Worm (Caenorhabditis elegans) whole organism, L1 larva: Measurements from ENCODE around the gene tebp-1.

Experiments
- C04F5.9 ChIP-seq: sonication (generic microtip); optimal IDR thresholded peaks from 2 replicates; lab custom pipeline; 2016; ENCODE audit warnings: missing genetic modification characterization, missing compliant biosample characterization
- C16A3.4 ChIP-seq: fragments of 150-350 bp; optimal IDR thresholded peaks from 2 replicates; lab custom pipeline; 2014; ENCODE audit warnings: missing biosample characterization, missing genetic modification characterization
- C34B4.2 ChIP-seq: sonication (generic microtip); optimal IDR thresholded peaks from 2 replicates; lab custom pipeline; 2017; ENCODE audit warnings: mild to moderate bottlenecking, missing genetic modification characterization, missing compliant biosample characterization
- F16B12.6 ChIP-seq: fragments of 150-350 bp; optimal IDR thresholded peaks from 2 replicates; lab custom pipeline; 2014; ENCODE audit warnings: missing biosample characterization, missing genetic modification characterization
- aha-1 ChIP-seq: fragments of 150-350 bp; optimal IDR thresholded peaks from 2 replicates; lab custom pipeline; 2014; ENCODE audit warnings: missing biosample characterization, missing genetic modification characterization
- alr-1 ChIP-seq: fragments of 200-800 bp; sonication (Bioruptor generic); optimal IDR thresholded peaks from 2 replicates; lab custom pipeline; 2018; ENCODE audit warnings: borderline replicate concordance, mild to moderate bottlenecking, missing genetic modification characterization, missing compliant biosample characterization
- ama-1 ChIP-seq: fragments of 150-350 bp; optimal IDR thresholded peaks from 2 replicates; lab custom pipeline; 2014
- ceh-63 ChIP-seq: fragments of 200-800 bp; sonication (Bioruptor generic); optimal IDR thresholded peaks from 2 replicates; lab custom pipeline; 2018; ENCODE audit warnings: mild to moderate bottlenecking, missing genetic modification characterization, missing compliant biosample characterization
- ceh-82 ChIP-seq, 3 experiments: fragments of 150-350 bp in 1 of 3; sonication (generic microtip) in 2 of 3; optimal IDR thresholded peaks; 2 replicates each; lab custom pipeline; 2014 to 2017; ENCODE audit warnings: missing biosample characterization in 3 of 3, missing genetic modification characterization in 3 of 3
- ceh-88 ChIP-seq: fragments of 200-800 bp; sonication (Bioruptor generic); IDR thresholded peaks from 2 replicates; pipeline ENCODE4 v1.3.6; 2022; ENCODE audit warnings: missing genetic modification characterization, missing compliant biosample characterization
- dpl-1 ChIP-seq, 3 experiments: fragments of 150-350 bp in 2 of 3; sonication (generic microtip) in 1 of 3; optimal IDR thresholded peaks; 2 replicates each; lab custom pipeline; 2014 to 2017; ENCODE audit warnings: missing biosample characterization in 3 of 3, missing genetic modification characterization in 3 of 3, missing genetic modification reagents in 3 of 3
- efl-3 ChIP-seq: fragments of 200-800 bp; sonication (Bioruptor generic); optimal IDR thresholded peaks from 2 replicates; lab custom pipeline; 2018; ENCODE audit warnings: mild to moderate bottlenecking, missing genetic modification characterization, missing compliant biosample characterization
- egl-27 ChIP-seq, 2 experiments: fragments of 150-350 bp in 1 of 2; sonication (generic microtip); optimal IDR thresholded peaks; 3 replicates each; lab custom pipeline; 2017 to 2018; ENCODE audit warnings: missing biosample characterization in 2 of 2, missing genetic modification characterization in 2 of 2, missing genetic modification reagents in 2 of 2
- ets-5 ChIP-seq: fragments of 200-800 bp; sonication (Bioruptor generic); IDR thresholded peaks from 2 replicates; pipeline ENCODE4 v1.3.6; 2022; ENCODE audit warnings: missing genetic modification characterization, missing compliant biosample characterization
- fkh-4 ChIP-seq: sonication (generic microtip); optimal IDR thresholded peaks from 2 replicates; lab custom pipeline; 2016; ENCODE audit warnings: missing compliant biosample characterization, missing genetic modification characterization, borderline replicate concordance
- fkh-8 ChIP-seq: sonication (generic microtip); optimal IDR thresholded peaks from 2 replicates; lab custom pipeline; 2016; ENCODE audit warnings: mild to moderate bottlenecking, missing genetic modification characterization, missing compliant biosample characterization
- grh-1 ChIP-seq: fragments of 200-800 bp; sonication (Bioruptor generic); IDR thresholded peaks from 2 replicates; pipeline ENCODE4 v1.3.6; 2022; ENCODE audit warnings: missing genetic modification reagents, missing genetic modification characterization, missing compliant biosample characterization
- hlh-17 ChIP-seq: fragments of 200-800 bp; sonication (Bioruptor generic); optimal IDR thresholded peaks from 2 replicates; lab custom pipeline; 2018; ENCODE audit warnings: missing genetic modification characterization, mild to moderate bottlenecking, missing compliant biosample characterization, moderate library complexity, borderline replicate concordance
- irx-1 ChIP-seq: sonication (generic microtip); optimal IDR thresholded peaks from 2 replicates; lab custom pipeline; 2016; ENCODE audit warnings: missing genetic modification characterization, missing compliant biosample characterization
- isw-1 ChIP-seq: fragments of 200-800 bp; sonication (Bioruptor generic); IDR thresholded peaks from 2 replicates; pipeline ENCODE4 v1.3.6; 2022; ENCODE audit warnings: missing genetic modification characterization, missing compliant biosample characterization
- lin-14 ChIP-seq: fragments of 200-800 bp; sonication (Bioruptor generic); optimal IDR thresholded peaks from 2 replicates; lab custom pipeline; 2018; ENCODE audit warnings: mild to moderate bottlenecking, missing genetic modification characterization, moderate library complexity, missing compliant biosample characterization
- lin-35 ChIP-seq, 2 experiments: fragments of 150-350 bp; optimal IDR thresholded peaks; 2 replicates each; lab custom pipeline; 2014; ENCODE audit warnings: missing biosample characterization in 2 of 2, missing genetic modification characterization in 2 of 2, missing genetic modification reagents in 2 of 2
- lin-39 ChIP-seq: fragments of 150-350 bp; optimal IDR thresholded peaks from 2 replicates; lab custom pipeline; 2014; ENCODE audit warnings: missing biosample characterization, missing genetic modification reagents, missing genetic modification characterization
- mab-9 ChIP-seq: fragments of 200-800 bp; sonication (Bioruptor generic); IDR thresholded peaks from 2 replicates; pipeline ENCODE4 v1.3.6; 2022; ENCODE audit warnings: missing genetic modification reagents, missing genetic modification characterization, missing compliant biosample characterization
- mdl-1 ChIP-seq, 2 experiments: fragments of 150-350 bp; optimal IDR thresholded peaks; 2 replicates each; lab custom pipeline; 2014 to 2017; ENCODE audit warnings: missing biosample characterization in 2 of 2, missing genetic modification characterization in 2 of 2, inconsistent platforms in 1 of 2
- mep-1 ChIP-seq: fragments of 150-350 bp; optimal IDR thresholded peaks from 2 replicates; lab custom pipeline; 2014; ENCODE audit warnings: missing biosample characterization, missing genetic modification characterization
- nhr-20 ChIP-seq: sonication (generic microtip); optimal IDR thresholded peaks from 2 replicates; lab custom pipeline; 2016; ENCODE audit warnings: mild to moderate bottlenecking, missing genetic modification characterization, missing compliant biosample characterization
- nhr-47 ChIP-seq: sonication (generic microtip); optimal IDR thresholded peaks from 2 replicates; lab custom pipeline; 2016; ENCODE audit warnings: mild to moderate bottlenecking, missing genetic modification characterization, moderate library complexity, missing compliant biosample characterization
- nhr-84 ChIP-seq: sonication (generic microtip); optimal IDR thresholded peaks from 2 replicates; lab custom pipeline; 2017; ENCODE audit warnings: missing biosample characterization, missing genetic modification characterization
- nhr-85 ChIP-seq: sonication (generic microtip); peaks from one replicate; lab custom pipeline; 2016; ENCODE audit warnings: missing genetic modification characterization, inconsistent platforms, missing compliant biosample characterization
- pag-3 ChIP-seq: sonication (generic microtip); optimal IDR thresholded peaks from 2 replicates; lab custom pipeline; 2017; ENCODE audit warnings: missing genetic modification characterization, mild to moderate bottlenecking, missing compliant biosample characterization, antibody characterized with exemption, borderline replicate concordance; ENCODE audit not compliant: insufficient read depth
- pax-3 ChIP-seq: fragments of 200-800 bp; sonication (Bioruptor generic); optimal IDR thresholded peaks from 2 replicates; lab custom pipeline; 2018; ENCODE audit warnings: mild to moderate bottlenecking, missing genetic modification characterization, moderate library complexity, missing compliant biosample characterization
- skn-1 ChIP-seq: fragments of 150-350 bp; optimal IDR thresholded peaks from 2 replicates; lab custom pipeline; 2014; ENCODE audit warnings: missing biosample characterization, missing genetic modification characterization
- snpc-4 ChIP-seq: fragments of 150-350 bp; optimal IDR thresholded peaks from 2 replicates; lab custom pipeline; 2014; ENCODE audit warnings: missing biosample characterization, missing genetic modification characterization
- snu-23 ChIP-seq: sonication (generic microtip); optimal IDR thresholded peaks from 2 replicates; lab custom pipeline; 2016; ENCODE audit warnings: missing genetic modification characterization, missing compliant biosample characterization
- sox-4 ChIP-seq: sonication (generic microtip); optimal IDR thresholded peaks from 2 replicates; lab custom pipeline; 2016; ENCODE audit warnings: missing genetic modification characterization, missing compliant biosample characterization
- swsn-7 ChIP-seq: sonication (generic microtip); optimal IDR thresholded peaks from 2 replicates; lab custom pipeline; 2016; ENCODE audit warnings: missing genetic modification characterization, missing compliant biosample characterization
- tbx-2 ChIP-seq: sonication (generic microtip); optimal IDR thresholded peaks from 2 replicates; lab custom pipeline; 2016; ENCODE audit warnings: missing genetic modification characterization, missing compliant biosample characterization
- unc-130 ChIP-seq: fragments of 150-350 bp; optimal IDR thresholded peaks from 2 replicates; lab custom pipeline; 2017; ENCODE audit warnings: missing biosample characterization, missing genetic modification characterization, inconsistent platforms
- unc-86 ChIP-seq: sonication (generic microtip); optimal IDR thresholded peaks from 2 replicates; lab custom pipeline; 2016; ENCODE audit warnings: missing genetic modification characterization, missing compliant biosample characterization
- unc-98 ChIP-seq: fragments of 200-800 bp; sonication (Bioruptor generic); IDR thresholded peaks from 2 replicates; pipeline ENCODE4 v1.3.6; 2022; ENCODE audit warnings: missing genetic modification characterization, missing compliant biosample characterization
- xbp-1 ChIP-seq: sonication (generic microtip); optimal IDR thresholded peaks from 2 replicates; lab custom pipeline; 2016; ENCODE audit warnings: missing genetic modification characterization, missing compliant biosample characterization
- zag-1 ChIP-seq: fragments of 150-350 bp; optimal IDR thresholded peaks from 2 replicates; lab custom pipeline; 2014; ENCODE audit warnings: missing biosample characterization, missing genetic modification characterization
- zip-4 ChIP-seq: fragments of 200-800 bp; sonication (Bioruptor generic); optimal IDR thresholded peaks from 2 replicates; lab custom pipeline; 2018; ENCODE audit warnings: mild to moderate bottlenecking, missing genetic modification characterization, moderate library complexity, missing compliant biosample characterization
- ztf-4 ChIP-seq: fragments of 150-350 bp; optimal IDR thresholded peaks from 2 replicates; lab custom pipeline; 2014; ENCODE audit warnings: missing biosample characterization, missing genetic modification characterization

The tebp-1 gene

DNA sequence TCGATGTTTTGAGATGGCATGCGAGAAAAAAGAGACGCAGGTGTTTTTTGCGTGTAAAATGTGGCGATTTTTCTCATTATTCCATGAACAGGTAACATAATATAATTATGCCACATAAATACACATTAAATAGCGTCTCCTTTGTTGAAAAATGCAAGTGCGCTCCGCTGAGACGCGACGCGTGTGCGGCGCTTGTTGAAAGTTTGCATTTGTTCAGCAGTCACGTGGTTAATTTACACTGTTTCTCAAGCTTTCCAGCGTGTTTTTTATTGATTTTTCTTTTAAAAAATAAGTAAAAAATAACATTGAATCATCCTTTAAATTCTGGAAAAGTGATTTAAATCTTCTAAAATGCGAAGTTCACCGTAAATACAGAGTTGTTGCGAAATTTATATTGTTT, 37.8 kb downstream of the tebp-1 start (continued):
- TF ChIP-seq lin-14 (GFP tag; lab: Kevin White, UChicago) (peak; percentile 94), efl-3 (GFP tag; lab: Kevin White, UChicago) (no peak), snu-23 (GFP tag; lab: Kevin White, UChicago) (peak; percentile 95), grh-1 (GFP tag; lab: Robert Waterston, UW) (no peak), aha-1 (tag; lab: Kevin White, UChicago) (no peak), mab-9 (no peak), C34B4.2 (tag; lab: Kevin White, UChicago) (no peak), egl-27 (tag; optimal IDR thresholded peaks at IDR 0.05; lab: Kevin White, UChicago) (no peak), lin-35 (GFP tag; optimal IDR thresholded peaks at IDR 0.05; lab: Kevin White, UChicago) (peak; percentile 89 to 91), pag-3 (tag; lab: Kevin White, UChicago) (no peak), unc-98 (GFP tag; lab: Robert Waterston, UW) (no peak), swsn-7 (tag; lab: Kevin White, UChicago) (peak; percentile 83), xbp-1 (peak; percentile 88), ceh-88 (GFP tag; lab: Robert Waterston, UW) (no peak; the same call in 1 of the 2 replicates), ama-1 (peak; percentile 34), mep-1 (peak; percentile 97), zip-4 (GFP tag; lab: Kevin White, UChicago) (peak; percentile 67), lin-39 (tag; lab: Kevin White, UChicago) (peak; percentile 60), nhr-85 (tag; lab: Kevin White, UChicago) (peak; percentile 93), fkh-4 (tag; lab: Kevin White, UChicago) (no peak), ets-5 (GFP tag; lab: Robert Waterston, UW) (no peak), nhr-84 (tag; lab: Kevin White, UChicago) (no peak), skn-1 (peak; percentile 93), ztf-4 (tag; lab: Kevin White, UChicago) (peak; percentile 64), pax-3 (tag; lab: Kevin White, UChicago) (peak; percentile 55), hlh-17 (GFP tag; lab: Kevin White, UChicago) (no peak), C16A3.4 (tag; lab: Kevin White, UChicago) (peak; percentile 94), nhr-47 (tag; lab: Kevin White, UChicago) (peak; percentile 89), dpl-1 (GFP tag; optimal IDR thresholded peaks at IDR 0.05; lab: Kevin White, UChicago) (peak; percentile 80 to 87 (median 83)), nhr-20 (tag; lab: Kevin White, UChicago) (peak; percentile 91), irx-1 (tag; lab: Kevin White, UChicago) (peak; percentile 79), C04F5.9 (tag; lab: Kevin White, UChicago) (no peak), fkh-8 (tag; lab: Kevin White, UChicago) (peak; percentile 90), unc-130 (peak; percentile 99), sox-4 (peak; percentile 37), ceh-63 (GFP tag; lab: Kevin White, UChicago) (no peak), tbx-2 (tag; lab: Kevin White, UChicago) (peak; percentile 86)
- TF ChIP-seq, all 84 proteins: peak for 51

DNA sequence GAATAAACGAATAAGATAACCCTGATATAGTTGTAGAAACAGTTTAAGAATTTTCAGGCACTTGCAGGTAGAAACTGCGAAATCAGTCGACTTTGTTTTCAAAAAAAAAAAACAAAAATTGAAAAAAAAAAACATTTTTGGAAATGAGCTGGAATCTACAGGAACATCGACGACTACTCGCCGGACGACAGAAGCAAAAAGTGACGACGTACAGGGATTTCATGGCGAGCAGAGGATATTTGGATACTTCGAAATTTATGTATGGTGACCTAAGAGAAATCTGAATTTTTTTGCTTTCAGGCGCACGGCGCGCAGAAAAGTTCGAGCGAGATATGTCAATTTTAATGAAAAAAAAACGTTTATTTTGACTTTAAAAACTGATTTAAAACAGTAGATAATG, 39.3 kb downstream of the tebp-1 start:
- TF ChIP-seq irx-1 (tag; lab: Kevin White, UChicago) (no peak), unc-130 (no peak), ztf-4 (tag; lab: Kevin White, UChicago) (no peak), mdl-1 (tag; optimal IDR thresholded peaks at IDR 0.05; lab: Kevin White, UChicago) (no peak), zip-4 (GFP tag; lab: Kevin White, UChicago) (no peak), C34B4.2 (tag; lab: Kevin White, UChicago) (no peak), tbx-2 (tag; lab: Kevin White, UChicago) (no peak), snpc-4 (tag; lab: Kevin White, UChicago) (no peak), xbp-1 (no peak), unc-86 (tag; lab: Kevin White, UChicago) (no peak), zag-1 (no peak), isw-1 (no peak), ceh-82 (tag; optimal IDR thresholded peaks at IDR 0.05; lab: Kevin White, UChicago) (no peak), alr-1 (tag; lab: Kevin White, UChicago) (no peak), F16B12.6 (no peak)
